Worm (Caenorhabditis elegans) whole organism, L1 larva: ENCODE data around the gene srr-9.

Source experiments
- C04F5.9 ChIP-seq: sonication (generic microtip); optimal IDR thresholded peaks from 2 replicates; lab custom pipeline; 2016; ENCODE audit warnings: missing genetic modification characterization, missing compliant biosample characterization
- C16A3.4 ChIP-seq: fragments of 150-350 bp; optimal IDR thresholded peaks from 2 replicates; lab custom pipeline; 2014; ENCODE audit warnings: missing biosample characterization, missing genetic modification characterization
- aha-1 ChIP-seq: fragments of 150-350 bp; optimal IDR thresholded peaks from 2 replicates; lab custom pipeline; 2014; ENCODE audit warnings: missing biosample characterization, missing genetic modification characterization
- aly-2 ChIP-seq: fragments of 150-350 bp; optimal IDR thresholded peaks from 2 replicates; lab custom pipeline; 2014; ENCODE audit warnings: missing biosample characterization, missing genetic modification characterization
- ama-1 ChIP-seq: fragments of 150-350 bp; optimal IDR thresholded peaks from 2 replicates; lab custom pipeline; 2014
- blmp-1 ChIP-seq: fragments of 150-350 bp; optimal IDR thresholded peaks from 2 replicates; lab custom pipeline; 2014; ENCODE audit warnings: missing biosample characterization, missing genetic modification characterization
- ceh-63 ChIP-seq: fragments of 200-800 bp; sonication (Bioruptor generic); optimal IDR thresholded peaks from 2 replicates; lab custom pipeline; 2018; ENCODE audit warnings: mild to moderate bottlenecking, missing genetic modification characterization, missing compliant biosample characterization
- ceh-8 ChIP-seq: fragments of 200-800 bp; sonication (Bioruptor generic); optimal IDR thresholded peaks from 2 replicates; lab custom pipeline; 2018; ENCODE audit warnings: mild to moderate bottlenecking, missing genetic modification characterization, moderate library complexity, missing compliant biosample characterization
- ceh-88 ChIP-seq: fragments of 200-800 bp; sonication (Bioruptor generic); IDR thresholded peaks from 2 replicates; pipeline ENCODE4 v1.3.6; 2022; ENCODE audit warnings: missing genetic modification characterization, missing compliant biosample characterization
- ces-1 ChIP-seq: fragments of 150-350 bp; optimal IDR thresholded peaks from 2 replicates; lab custom pipeline; 2014; ENCODE audit warnings: missing biosample characterization, missing genetic modification reagents, missing genetic modification characterization
- dpl-1 ChIP-seq, 3 experiments: fragments of 150-350 bp in 2 of 3; sonication (generic microtip) in 1 of 3; optimal IDR thresholded peaks; 2 replicates each; lab custom pipeline; 2014 to 2017; ENCODE audit warnings: missing biosample characterization in 3 of 3, missing genetic modification characterization in 3 of 3, missing genetic modification reagents in 3 of 3
- efl-1 ChIP-seq, 4 experiments: fragments of 150-350 bp; optimal IDR thresholded peaks in 3 of 4; peaks in 1 of 4; 1 replicate in 1 of 4; 2 replicates in 3 of 4; lab custom pipeline; 2014; ENCODE audit warnings: missing biosample characterization in 2 of 4, missing genetic modification characterization in 2 of 4, missing genetic modification reagents in 2 of 4
- efl-3 ChIP-seq: fragments of 200-800 bp; sonication (Bioruptor generic); optimal IDR thresholded peaks from 2 replicates; lab custom pipeline; 2018; ENCODE audit warnings: mild to moderate bottlenecking, missing genetic modification characterization, missing compliant biosample characterization
- egl-13 ChIP-seq: sonication (generic microtip); optimal IDR thresholded peaks from 2 replicates; lab custom pipeline; 2016; ENCODE audit warnings: missing genotype, missing genetic modification reagents, missing genetic modification characterization, missing compliant biosample characterization
- egl-27 ChIP-seq, 2 experiments: fragments of 150-350 bp in 1 of 2; sonication (generic microtip); optimal IDR thresholded peaks; 3 replicates each; lab custom pipeline; 2017 to 2018; ENCODE audit warnings: missing biosample characterization in 2 of 2, missing genetic modification characterization in 2 of 2, missing genetic modification reagents in 2 of 2
- elt-3 ChIP-seq, 6 experiments: fragments of 150-350 bp in 1 of 6; sonication (generic microtip); optimal IDR thresholded peaks; 2 replicates each; lab custom pipeline; 2017 to 2018; ENCODE audit warnings: missing biosample characterization in 6 of 6, missing genetic modification characterization in 6 of 6, inconsistent platforms in 1 of 6
- ets-5 ChIP-seq: fragments of 200-800 bp; sonication (Bioruptor generic); IDR thresholded peaks from 2 replicates; pipeline ENCODE4 v1.3.6; 2022; ENCODE audit warnings: missing genetic modification characterization, missing compliant biosample characterization
- fos-1 ChIP-seq: fragments of 150-350 bp; optimal IDR thresholded peaks from 2 replicates; lab custom pipeline; 2014; ENCODE audit warnings: missing biosample characterization, missing genetic modification characterization
- hlh-4 ChIP-seq: sonication (generic microtip); optimal IDR thresholded peaks from 2 replicates; lab custom pipeline; 2016; ENCODE audit warnings: mild to moderate bottlenecking, missing genetic modification characterization, missing compliant biosample characterization
- hpl-2 ChIP-seq: fragments of 150-350 bp; optimal IDR thresholded peaks from 2 replicates; lab custom pipeline; 2014; ENCODE audit warnings: missing biosample characterization, missing genetic modification reagents, missing genetic modification characterization
- isw-1 ChIP-seq: fragments of 200-800 bp; sonication (Bioruptor generic); IDR thresholded peaks from 2 replicates; pipeline ENCODE4 v1.3.6; 2022; ENCODE audit warnings: missing genetic modification characterization, missing compliant biosample characterization
- lin-13 ChIP-seq: fragments of 150-350 bp; optimal IDR thresholded peaks from 2 replicates; lab custom pipeline; 2014; ENCODE audit warnings: missing biosample characterization, missing genetic modification reagents, missing genetic modification characterization
- lin-15B ChIP-seq: fragments of 150-350 bp; sonication (generic microtip); optimal IDR thresholded peaks from 3 replicates; lab custom pipeline; 2014; ENCODE audit warnings: missing biosample characterization, missing genetic modification characterization
- lin-35 ChIP-seq, 2 experiments: fragments of 150-350 bp; optimal IDR thresholded peaks; 2 replicates each; lab custom pipeline; 2014; ENCODE audit warnings: missing biosample characterization in 2 of 2, missing genetic modification characterization in 2 of 2, missing genetic modification reagents in 2 of 2
- lin-39 ChIP-seq: fragments of 150-350 bp; optimal IDR thresholded peaks from 2 replicates; lab custom pipeline; 2014; ENCODE audit warnings: missing biosample characterization, missing genetic modification reagents, missing genetic modification characterization
- lsy-2 ChIP-seq, 2 experiments: fragments of 150-350 bp; optimal IDR thresholded peaks; 2 replicates each; lab custom pipeline; 2014; ENCODE audit warnings: missing biosample characterization in 2 of 2, missing genetic modification characterization in 2 of 2
- mep-1 ChIP-seq: fragments of 150-350 bp; optimal IDR thresholded peaks from 2 replicates; lab custom pipeline; 2014; ENCODE audit warnings: missing biosample characterization, missing genetic modification characterization
- nhr-11 ChIP-seq: fragments of 150-350 bp; optimal IDR thresholded peaks from 2 replicates; lab custom pipeline; 2014; ENCODE audit warnings: missing biosample characterization, missing genetic modification characterization
- nhr-12 ChIP-seq: sonication (generic microtip); optimal IDR thresholded peaks from 2 replicates; lab custom pipeline; 2017; ENCODE audit warnings: missing biosample characterization, missing genetic modification characterization
- nhr-237 ChIP-seq: fragments of 150-350 bp; optimal IDR thresholded peaks from 2 replicates; lab custom pipeline; 2014; ENCODE audit warnings: missing biosample characterization, missing genetic modification characterization
- nhr-28 ChIP-seq: fragments of 150-350 bp; optimal IDR thresholded peaks from 2 replicates; lab custom pipeline; 2014; ENCODE audit warnings: missing biosample characterization, missing genetic modification characterization
- nhr-47 ChIP-seq: sonication (generic microtip); optimal IDR thresholded peaks from 2 replicates; lab custom pipeline; 2016; ENCODE audit warnings: mild to moderate bottlenecking, missing genetic modification characterization, moderate library complexity, missing compliant biosample characterization
- nhr-71 ChIP-seq: sonication (generic microtip); optimal IDR thresholded peaks from 2 replicates; lab custom pipeline; 2016; ENCODE audit warnings: mild to moderate bottlenecking, missing genetic modification characterization, moderate library complexity, missing compliant biosample characterization
- nhr-76 ChIP-seq: sonication (generic microtip); optimal IDR thresholded peaks from 2 replicates; lab custom pipeline; 2017; ENCODE audit warnings: missing biosample characterization, missing genetic modification characterization
- nhr-84 ChIP-seq: sonication (generic microtip); optimal IDR thresholded peaks from 2 replicates; lab custom pipeline; 2017; ENCODE audit warnings: missing biosample characterization, missing genetic modification characterization
- nhr-85 ChIP-seq: sonication (generic microtip); peaks from one replicate; lab custom pipeline; 2016; ENCODE audit warnings: missing genetic modification characterization, inconsistent platforms, missing compliant biosample characterization
- nhr-90 ChIP-seq: sonication (generic microtip); optimal IDR thresholded peaks from 2 replicates; lab custom pipeline; 2016; ENCODE audit warnings: mild to moderate bottlenecking, missing genetic modification characterization, missing compliant biosample characterization; ENCODE audit not compliant: poor library complexity
- pqm-1 ChIP-seq: sonication (generic microtip); optimal IDR thresholded peaks from 3 replicates; lab custom pipeline; 2017; ENCODE audit warnings: missing biosample characterization, missing genetic modification characterization
- rnt-1 ChIP-seq: sonication (generic microtip); optimal IDR thresholded peaks from 2 replicates; lab custom pipeline; 2016; ENCODE audit warnings: mild to moderate bottlenecking, missing genetic modification characterization, moderate library complexity, missing compliant biosample characterization
- snu-23 ChIP-seq: sonication (generic microtip); optimal IDR thresholded peaks from 2 replicates; lab custom pipeline; 2016; ENCODE audit warnings: missing genetic modification characterization, missing compliant biosample characterization
- sox-4 ChIP-seq: sonication (generic microtip); optimal IDR thresholded peaks from 2 replicates; lab custom pipeline; 2016; ENCODE audit warnings: missing genetic modification characterization, missing compliant biosample characterization
- swsn-7 ChIP-seq: sonication (generic microtip); optimal IDR thresholded peaks from 2 replicates; lab custom pipeline; 2016; ENCODE audit warnings: missing genetic modification characterization, missing compliant biosample characterization
- tbx-2 ChIP-seq: sonication (generic microtip); optimal IDR thresholded peaks from 2 replicates; lab custom pipeline; 2016; ENCODE audit warnings: missing genetic modification characterization, missing compliant biosample characterization
- unc-130 ChIP-seq: fragments of 150-350 bp; optimal IDR thresholded peaks from 2 replicates; lab custom pipeline; 2017; ENCODE audit warnings: missing biosample characterization, missing genetic modification characterization, inconsistent platforms
- unc-30 ChIP-seq: sonication (generic microtip); optimal IDR thresholded peaks from 2 replicates; lab custom pipeline; 2017; ENCODE audit warnings: missing biosample characterization, missing genetic modification characterization
- unc-62 ChIP-seq: fragments of 150-350 bp; optimal IDR thresholded peaks from 2 replicates; lab custom pipeline; 2014; ENCODE audit warnings: missing biosample characterization, missing genetic modification reagents, missing genetic modification characterization
- xbp-1 ChIP-seq: sonication (generic microtip); optimal IDR thresholded peaks from 2 replicates; lab custom pipeline; 2016; ENCODE audit warnings: missing genetic modification characterization, missing compliant biosample characterization
- zag-1 ChIP-seq: fragments of 150-350 bp; optimal IDR thresholded peaks from 2 replicates; lab custom pipeline; 2014; ENCODE audit warnings: missing biosample characterization, missing genetic modification characterization
- ztf-11 ChIP-seq, 2 experiments: sonication (generic microtip); optimal IDR thresholded peaks; 2 replicates each; lab custom pipeline; 2016 to 2017; ENCODE audit warnings: missing genetic modification characterization in 2 of 2, missing biosample characterization in 1 of 2, missing compliant biosample characterization in 1 of 2

The srr-9 gene

DNA sequence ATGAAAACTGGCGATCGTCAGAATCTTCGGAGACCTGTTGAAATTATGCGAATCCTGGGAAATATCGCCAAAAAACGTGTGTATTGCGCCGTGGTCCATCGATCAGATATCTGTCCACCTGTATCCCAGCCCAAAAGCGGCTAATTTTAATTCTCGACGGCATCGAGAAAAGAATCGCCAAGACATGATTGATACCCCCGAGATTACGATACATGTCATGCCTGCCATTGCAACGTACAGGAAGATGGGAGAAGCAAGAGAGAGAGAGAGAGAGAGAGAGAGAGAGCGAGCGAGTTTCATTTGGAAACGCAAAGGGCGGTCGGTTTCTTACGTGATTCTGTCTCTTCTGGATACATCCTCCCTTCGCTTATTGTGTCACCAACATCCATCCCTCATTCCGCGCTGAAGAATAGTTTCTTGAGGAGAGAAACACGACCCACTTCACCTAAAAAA, 36.4 kb downstream of the srr-9 start, which contains the start of gene grl-10:
Gene grl-10 (plus strand): TSS at position 403 of the 453 bp plus-strand sequence.
- TF ChIP-seq elt-3 (tag; optimal IDR thresholded peaks at IDR 0.05; lab: Kevin White, UChicago) = peak in 1 of 6 experiments; percentile 39
- TF ChIP-seq blmp-1 = peak; percentile 50
- TF ChIP-seq zag-1 = no peak

DNA sequence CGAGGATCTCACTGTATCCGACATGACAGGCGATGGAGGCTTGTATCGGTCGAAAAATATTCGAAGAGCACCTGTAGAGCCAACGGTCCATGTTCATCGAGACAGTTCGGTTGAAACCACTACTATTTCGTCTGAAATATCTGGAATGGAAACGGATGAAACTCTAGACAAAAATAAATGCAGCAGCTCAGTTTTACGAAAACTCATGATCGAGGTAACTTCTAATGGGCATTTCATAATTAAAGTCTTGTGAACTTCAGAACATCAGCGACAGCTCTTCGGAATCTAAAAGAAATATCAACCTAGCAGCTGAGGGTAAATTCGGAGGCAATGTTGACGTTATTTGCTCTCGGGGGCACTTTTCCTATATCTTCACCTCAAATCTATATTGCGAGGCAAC, 37.4 kb downstream of the srr-9 start:
- TF ChIP-seq lsy-2 (tag; optimal IDR thresholded peaks at IDR 0.05; lab: Kevin White, UChicago) = peak in 1 of 2 experiments; percentile 7
- no peak for TF ChIP-seq nhr-12 (tag; lab: Kevin White, UChicago)
- TF ChIP-seq C04F5.9 = no peak
- no peak for TF ChIP-seq unc-130 (tag; lab: Kevin White, UChicago)
- peak; percentile 52 for TF ChIP-seq nhr-85

- TF ChIP-seq nhr-84 (tag; lab: Kevin White, UChicago) (no peak), egl-13 (tag; lab: Kevin White, UChicago) (no peak), aly-2 (peak; percentile 45), unc-130 (tag; lab: Kevin White, UChicago) (peak; percentile 84), sox-4 (tag; lab: Kevin White, UChicago) (no peak), ets-5 (no peak), tbx-2 (tag; lab: Kevin White, UChicago) (peak; percentile 78), ceh-63 (GFP tag; lab: Kevin White, UChicago) (no peak), C16A3.4 (tag; lab: Kevin White, UChicago) (peak; percentile 84), ama-1 (peak; percentile 39), egl-27 (tag; optimal IDR thresholded peaks at IDR 0.05; lab: Kevin White, UChicago) (no peak), nhr-76 (tag; lab: Kevin White, UChicago) (no peak), efl-1 (optimal IDR thresholded peaks at IDR 0.05; lab: Kevin White, UChicago) (peak; percentile 83 to 91), efl-1 (GFP tag; optimal IDR thresholded peaks at IDR 0.05 in 1 of 2; lab: Kevin White, UChicago) (peak; percentile 77 to 97), nhr-71 (peak; percentile 91), hlh-4 (tag; lab: Kevin White, UChicago) (no peak), ceh-8 (no peak), lin-15B (tag; lab: Kevin White, UChicago) (peak; percentile 79), ceh-88 (GFP tag; lab: Robert Waterston, UW) (peak; percentile 37; the same call in 1 of the 2 replicates), lin-13 (peak; percentile 88), isw-1 (GFP tag; lab: Robert Waterston, UW) (peak; percentile 87), nhr-90 (tag; lab: Kevin White, UChicago) (peak; percentile 59), pqm-1 (no peak), unc-30 (no peak), nhr-28 (tag; lab: Kevin White, UChicago) (no peak), efl-3 (GFP tag; lab: Kevin White, UChicago) (no peak), snu-23 (GFP tag; lab: Kevin White, UChicago) (peak; percentile 91), ztf-11 (tag; optimal IDR thresholded peaks at IDR 0.05; lab: Kevin White, UChicago) (no peak), lin-39 (tag; lab: Kevin White, UChicago) (peak; percentile 39), ces-1 (GFP tag; lab: Kevin White, UChicago) (no peak), unc-62 (GFP tag; lab: Kevin White, UChicago) (no peak), aha-1 (tag; lab: Kevin White, UChicago) (peak; percentile 24), rnt-1 (tag; lab: Kevin White, UChicago) (peak; percentile 86), dpl-1 (GFP tag; optimal IDR thresholded peaks at IDR 0.05; lab: Kevin White, UChicago) (peak; percentile 77 to 80 (median 78)), nhr-12 (tag; lab: Kevin White, UChicago) (no peak), nhr-11 (tag; lab: Kevin White, UChicago) (peak; percentile 29), lin-35 (GFP tag; optimal IDR thresholded peaks at IDR 0.05; lab: Kevin White, UChicago) (peak; percentile 82 to 90), mep-1 (peak; percentile 90), nhr-237 (tag; lab: Kevin White, UChicago) (peak; percentile 17), hpl-2 (GFP tag; lab: Kevin White, UChicago) (peak; percentile 72), swsn-7 (tag; lab: Kevin White, UChicago) (peak; percentile 79), nhr-47 (tag; lab: Kevin White, UChicago) (peak; percentile 86), xbp-1 (tag; lab: Kevin White, UChicago) (peak; percentile 82), fos-1 (tag; lab: Kevin White, UChicago) (peak; percentile 57)
Observed at ce11 chrV:7776029-7776628, 38.3 kb downstream of the srr-9 start, which contains the start of the genes rpl-39 and rps-30. TSS of gene rpl-39 (minus strand) at chrV:7776079. TSS of gene rps-30 (plus strand) at chrV:7776578.
